Worm (Caenorhabditis elegans) whole organism, early embryonic: ENCODE results near the gene R11H6.2.

ENCODE experiments used
- B0310.2 ChIP-seq: sonication (generic microtip); optimal IDR thresholded peaks from 2 replicates; lab custom pipeline; 2016; ENCODE audit warnings: mild to moderate bottlenecking, missing genetic modification characterization, missing compliant biosample characterization
- F13C5.2 ChIP-seq: sonication (generic microtip); optimal IDR thresholded peaks from 2 replicates; lab custom pipeline; 2017; ENCODE audit warnings: mild to moderate bottlenecking, missing genetic modification characterization, inconsistent platforms, missing compliant biosample characterization
- ceh-13 ChIP-seq: fragments of 200-800 bp; sonication (Bioruptor generic); optimal IDR thresholded peaks from 2 replicates; lab custom pipeline; 2018; ENCODE audit warnings: mild to moderate bottlenecking, missing genetic modification characterization, missing compliant biosample characterization
- ets-7 ChIP-seq: sonication (generic microtip); optimal IDR thresholded peaks from 2 replicates; lab custom pipeline; 2016; ENCODE audit warnings: missing genotype, missing genetic modification characterization, missing compliant biosample characterization
- hmg-4 ChIP-seq: fragments of 200-800 bp; sonication (Bioruptor generic); optimal IDR thresholded peaks from 2 replicates; lab custom pipeline; 2018; ENCODE audit warnings: mild to moderate bottlenecking, missing genetic modification characterization, missing compliant biosample characterization
- pes-1 ChIP-seq: fragments of 200-800 bp; sonication (Bioruptor generic); IDR thresholded peaks from 2 replicates; pipeline ENCODE4 v1.3.6; 2022; ENCODE audit warnings: missing genetic modification reagents, missing genetic modification characterization, missing compliant biosample characterization
- sea-1 ChIP-seq: fragments of 200-800 bp; sonication (Bioruptor generic); conservative IDR thresholded peaks from 2 replicates; pipeline ENCODE4 v1.3.6; 2022; ENCODE audit warnings: missing genetic modification characterization, missing compliant biosample characterization
- tbx-37 ChIP-seq: fragments of 200-800 bp; sonication (Bioruptor generic); conservative IDR thresholded peaks from 2 replicates; pipeline ENCODE4 v1.3.6; 2022; ENCODE audit warnings: missing genetic modification reagents, missing genetic modification characterization, missing compliant biosample characterization
- tra-4 ChIP-seq: sonication (generic microtip); optimal IDR thresholded peaks from 2 replicates; lab custom pipeline; 2017; ENCODE audit warnings: missing genetic modification characterization, missing compliant biosample characterization

DNA sequence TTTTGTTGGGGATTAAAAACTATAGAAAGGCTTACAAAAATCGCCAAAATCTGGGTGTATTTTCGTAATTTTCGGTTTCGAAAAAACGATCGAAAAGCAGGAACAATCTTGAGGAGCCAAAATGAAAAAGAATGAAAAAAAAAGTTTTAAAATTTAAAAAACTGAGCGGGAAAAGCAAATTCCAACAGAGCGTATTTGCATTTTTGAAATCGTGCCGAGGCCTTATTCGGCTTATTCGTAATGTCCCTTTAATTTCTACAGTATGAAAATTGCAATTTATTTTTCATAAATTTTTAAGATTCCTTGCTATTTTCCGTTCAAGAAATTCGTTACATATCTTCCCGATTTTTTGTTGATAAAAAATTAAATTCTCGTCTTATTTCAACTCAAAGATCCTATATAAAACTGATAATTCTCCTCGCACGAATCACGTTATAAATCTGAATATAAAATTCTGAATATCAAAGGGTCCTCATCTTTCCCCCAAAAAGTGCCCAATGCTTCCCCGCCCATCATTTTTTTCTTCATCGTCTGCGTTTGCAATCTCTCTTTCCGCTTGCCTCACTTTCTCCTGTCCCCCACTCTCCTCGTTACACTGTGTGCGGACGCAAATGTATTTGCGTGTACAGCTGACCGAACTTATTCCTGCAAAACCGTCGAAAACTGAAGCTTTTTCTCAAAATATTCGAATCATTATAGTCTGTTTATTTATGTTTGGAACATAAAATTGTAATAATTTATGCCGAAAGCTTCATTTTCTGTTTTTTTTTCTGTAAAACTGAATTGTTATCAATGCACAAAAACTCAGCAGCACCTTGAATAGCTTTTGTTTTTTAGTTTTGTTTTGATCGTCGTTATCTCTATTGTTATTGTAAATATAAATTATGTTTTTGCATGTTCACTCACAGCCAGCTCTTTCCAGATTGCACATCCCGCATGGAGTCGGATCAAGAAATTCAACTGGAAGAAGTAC, 48.3 kb downstream of the R11H6.2 start, which contains the start of the genes rfc-1 and pmp-3:
- no peak for TF ChIP-seq tbx-37 (GFP tag; lab: Robert Waterston, UW)
- TF ChIP-seq pes-1, result no peak
- TF ChIP-seq B0310.2 (tag; lab: Kevin White, UChicago), result no peak
- peak; percentile 36 for TF ChIP-seq hmg-4 (GFP tag; lab: Kevin White, UChicago)
- no peak for TF ChIP-seq F13C5.2 (tag; lab: Kevin White, UChicago)
- no peak for TF ChIP-seq ceh-13
- TF ChIP-seq ets-7 (tag; lab: Kevin White, UChicago), result no peak
- TF ChIP-seq tra-4 (tag; lab: Kevin White, UChicago), result no peak
- no peak for TF ChIP-seq sea-1 (GFP tag; lab: Robert Waterston, UW)
